Fruit fly (Drosophila melanogaster): Measurements from ENCODE around the gene CG5877.

DNA sequence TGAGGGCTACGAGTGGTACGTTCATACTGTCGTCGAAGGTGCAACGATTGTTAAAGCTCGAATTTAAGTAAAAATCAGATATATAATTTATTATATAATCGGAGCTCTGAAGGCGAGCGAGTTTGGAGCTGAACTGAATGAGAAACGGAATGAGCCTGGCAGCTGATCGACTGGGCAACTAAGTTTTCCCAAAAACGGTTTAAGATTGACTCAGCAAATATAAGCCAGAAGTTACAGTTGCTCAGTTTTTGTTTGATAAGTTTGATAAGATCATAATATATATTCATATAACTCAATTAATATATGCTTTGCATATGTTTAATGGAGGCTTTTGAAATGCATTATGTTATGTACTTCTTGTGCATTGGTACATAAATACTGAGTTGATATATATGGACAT lies 48.0 kb upstream of the CG5877 start, which contains the start of gene PPYR1:
- TF ChIP-seq CG4496 (GFP tag; IDR thresholded peaks at IDR 0.05) (no peak), fd96Ca (GFP tag; IDR thresholded peaks at IDR 0.05) (no peak), Snoo (tag; optimal IDR thresholded peaks at IDR 0.05) (no peak), gl (tag; optimal IDR thresholded peaks at IDR 0.05) (no peak), CG14655 (GFP tag; optimal IDR thresholded peaks at IDR 0.05) (no peak), CG13204 (GFP tag; optimal IDR thresholded peaks at IDR 0.05) (no peak), CG17806 (tag; optimal IDR thresholded peaks at IDR 0.05) (no peak), Ets98B (GFP tag; IDR thresholded peaks at IDR 0.05) (no peak), D1 (tag; optimal IDR thresholded peaks at IDR 0.05) (no peak), EcR (GFP tag; optimal IDR thresholded peaks at IDR 0.05) (no peak), rn (GFP tag; IDR thresholded peaks at IDR 0.05) (no peak), CG34367 (tag; optimal IDR thresholded peaks at IDR 0.05) (no peak), CG12605 (GFP tag; IDR thresholded peaks at IDR 0.05) (no peak)

Measured in whole organism, pupa.